Fruit fly (Drosophila melanogaster) ovary, adult (tissue): ENCODE results near the gene hng3.

ENCODE experiments used
- CG17801 ChIP-seq: fragments of 200-800 bp; optimal IDR thresholded peaks from 2 replicates; lab custom pipeline; 2019; ENCODE audit warnings: missing biosample characterization, mild to moderate bottlenecking, missing genetic modification characterization, moderate library complexity; ENCODE audit not compliant: partially characterized antibody

The hng3 gene

DNA sequence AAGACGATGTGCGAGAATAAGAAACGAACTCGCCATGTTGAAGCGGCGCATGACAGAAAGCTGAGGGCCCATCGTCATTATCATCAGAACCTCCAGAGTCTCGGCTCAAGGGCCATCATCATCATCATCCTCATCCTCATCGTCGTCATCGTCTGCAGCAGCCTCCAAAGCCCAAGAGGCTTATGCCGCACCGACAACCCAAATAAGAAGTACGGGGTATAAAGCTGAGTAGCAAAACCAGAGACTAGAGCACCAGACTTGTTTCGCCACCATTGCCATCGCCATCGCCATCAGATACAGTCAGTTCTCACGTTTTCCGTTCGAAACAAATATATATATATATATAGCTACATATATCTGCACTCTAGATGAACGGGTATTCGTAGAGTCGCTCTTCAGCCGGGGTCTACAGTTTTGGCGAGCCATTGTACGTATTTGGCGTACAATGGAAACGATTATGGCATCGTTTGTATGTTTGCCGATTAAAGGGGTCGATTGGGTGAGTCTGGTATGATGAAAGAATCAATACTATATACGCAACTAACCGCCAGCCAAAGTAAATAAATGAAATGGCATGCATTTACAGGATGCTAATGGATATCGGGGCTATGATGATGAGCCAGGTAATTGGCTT, 52.0 kb downstream of the hng3 start:
- TF ChIP-seq CG17801 (GFP tag; lab: Kevin White, UChicago) = no peak

DNA sequence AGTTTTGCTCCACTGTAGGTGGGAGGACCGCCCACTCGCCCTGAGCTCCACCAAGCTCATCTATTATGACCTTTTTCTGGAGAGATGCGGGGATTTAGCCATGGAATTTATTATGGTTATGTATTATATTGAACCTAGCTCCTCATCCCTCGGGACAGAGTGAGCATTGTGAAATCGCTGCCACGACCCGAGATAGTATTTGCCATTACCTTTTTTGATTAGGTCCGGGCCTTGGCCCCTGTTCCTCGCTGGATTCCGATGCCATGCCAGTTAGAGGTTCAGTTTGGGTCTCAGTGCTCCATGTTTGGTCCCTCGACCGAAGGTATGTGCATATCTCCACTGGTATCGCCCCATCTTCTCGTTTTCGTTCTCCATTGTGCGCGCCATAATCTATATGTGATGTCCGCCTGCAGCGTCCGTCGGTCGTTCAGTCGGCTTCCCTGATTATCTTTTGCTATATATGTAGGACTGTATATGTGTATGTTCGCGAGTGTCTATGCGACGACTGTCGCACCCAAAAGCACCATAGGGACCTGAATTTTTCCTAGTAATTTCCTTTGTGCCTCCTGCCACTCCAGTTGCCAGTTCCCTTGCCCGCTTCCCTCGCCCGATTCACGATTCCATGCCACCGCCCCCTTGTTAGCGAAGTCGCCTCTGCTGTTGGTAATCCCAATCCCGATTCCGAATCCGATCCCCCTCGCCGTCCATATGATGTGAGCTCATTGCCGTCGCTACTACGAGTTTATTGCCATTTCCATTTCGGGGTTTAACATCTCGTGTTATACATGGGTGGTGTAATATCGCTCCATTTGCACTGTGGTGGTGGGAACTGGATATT, 53.3 kb downstream of the hng3 start:
- TF ChIP-seq CG17801 (GFP tag; lab: Kevin White, UChicago) = no peak

DNA sequence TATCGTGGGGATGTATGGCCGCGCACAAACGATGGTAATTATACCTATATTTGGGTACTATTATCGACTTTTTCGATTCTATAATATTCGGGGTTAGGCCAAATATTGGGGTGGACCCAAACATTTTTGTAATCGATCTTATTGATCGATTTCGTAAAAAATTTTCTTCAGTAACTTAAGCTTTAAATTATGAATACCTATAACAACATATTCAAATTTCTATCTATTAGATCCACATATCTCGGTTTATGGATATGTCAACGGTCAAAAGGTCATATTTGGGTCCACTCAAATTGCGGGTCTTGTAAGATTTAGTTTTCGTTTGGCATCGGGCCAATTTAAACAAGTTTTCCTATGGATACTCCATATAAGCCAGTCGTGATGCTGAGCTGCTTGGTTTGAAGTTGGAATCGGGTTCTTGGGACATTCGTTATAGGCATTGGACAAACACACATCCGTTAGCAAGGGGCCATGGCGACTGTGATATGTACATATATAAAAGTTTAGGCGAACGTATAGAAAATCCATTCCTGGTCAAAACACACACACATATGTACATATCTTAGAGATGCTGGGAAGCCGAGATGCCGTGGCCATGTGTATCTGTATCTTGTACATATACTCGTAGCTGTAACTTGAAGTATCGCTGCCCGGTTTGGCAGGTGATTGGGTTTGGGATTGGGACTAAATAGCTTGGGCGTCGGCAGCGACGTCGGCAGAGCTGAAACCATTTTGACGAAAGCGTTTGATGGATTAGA, 55.0 kb downstream of the hng3 start:
- no peak for TF ChIP-seq CG17801 (GFP tag; lab: Kevin White, UChicago)

DNA sequence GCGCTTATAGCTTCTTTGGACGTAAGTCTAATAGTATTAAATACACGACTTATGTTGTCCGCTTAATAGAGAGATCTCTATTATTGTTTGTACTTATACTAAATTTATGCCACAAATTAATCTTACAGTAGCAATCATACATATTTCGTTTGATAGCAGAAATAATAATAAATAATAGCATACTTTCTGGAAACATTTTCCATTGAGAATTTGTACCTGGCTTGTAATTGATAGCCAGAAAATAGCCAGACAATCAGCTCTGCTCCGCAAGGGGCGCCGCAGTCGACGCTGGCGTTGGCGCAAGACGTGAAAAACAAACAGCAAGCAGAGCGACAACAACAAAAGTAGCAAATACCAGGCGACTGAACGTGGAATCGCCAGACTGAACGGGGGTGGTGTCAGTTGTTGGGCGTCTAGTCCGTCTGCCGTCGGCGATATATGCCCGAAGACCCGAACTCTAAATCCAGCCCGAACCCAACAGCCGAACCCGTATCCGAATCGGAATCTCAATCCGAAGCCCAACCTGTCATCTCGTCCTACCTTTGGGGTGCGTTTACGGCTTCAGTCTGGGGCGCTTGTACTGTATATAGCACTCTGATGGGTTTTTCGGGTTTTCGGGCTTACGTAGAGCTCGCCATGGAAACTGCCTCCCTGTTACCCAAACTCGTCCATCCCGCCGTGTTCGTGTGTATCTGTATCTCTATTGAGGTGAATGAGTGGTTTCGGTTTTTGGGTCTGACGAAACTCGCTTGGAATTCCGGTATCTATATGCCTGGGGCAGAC, 55.7 kb downstream of the hng3 start:
- TF ChIP-seq CG17801 (GFP tag; lab: Kevin White, UChicago) = no peak

dm6 chr3L:698748-699367, 56.4 kb downstream of the hng3 start, which contains the start of gene CG13894:
TSS of gene CG13894 (minus strand) at chr3L:699144.
- TF ChIP-seq CG17801 (GFP tag; lab: Kevin White, UChicago) = no peak

DNA sequence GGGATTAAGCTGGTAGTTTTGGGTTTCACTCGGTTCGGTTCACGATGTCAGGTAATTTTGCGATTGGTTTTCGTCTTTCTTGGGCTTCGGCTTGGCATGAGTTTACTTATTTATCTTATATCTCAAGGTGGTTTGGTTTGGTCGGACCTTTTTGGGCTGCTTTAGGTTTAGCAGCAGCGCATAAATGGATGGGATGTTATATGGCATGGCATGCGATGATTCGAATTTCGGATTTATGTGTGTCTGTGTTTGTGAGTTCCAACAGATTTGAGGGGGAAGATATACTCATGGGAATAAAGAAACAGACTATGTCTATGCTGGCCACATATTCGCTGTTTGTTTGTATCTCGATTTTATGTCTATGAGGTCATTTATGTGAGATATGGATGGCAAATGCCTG, 57.6 kb downstream of the hng3 start:
- no peak for TF ChIP-seq CG17801 (GFP tag; lab: Kevin White, UChicago)

DNA sequence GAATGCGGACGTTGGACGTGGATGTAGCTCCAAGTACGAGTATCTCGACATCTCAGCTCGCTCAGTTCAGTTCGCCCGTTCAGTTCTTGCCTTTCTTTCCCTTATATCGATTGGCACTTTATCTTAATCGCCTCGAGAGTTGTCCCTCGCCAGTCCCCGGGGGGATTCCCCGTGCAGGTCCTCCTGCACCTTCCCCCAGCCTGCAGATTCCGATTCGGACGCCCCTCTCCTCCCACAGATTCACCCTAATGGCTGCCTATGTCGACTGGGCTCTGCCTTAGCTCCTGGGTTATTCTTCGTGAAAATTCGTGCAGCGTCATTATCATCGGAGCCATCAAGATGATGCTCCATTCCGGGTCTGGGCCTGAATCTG, 58.2 kb downstream of the hng3 start:
- TF ChIP-seq CG17801 (GFP tag; lab: Kevin White, UChicago) = no peak

DNA sequence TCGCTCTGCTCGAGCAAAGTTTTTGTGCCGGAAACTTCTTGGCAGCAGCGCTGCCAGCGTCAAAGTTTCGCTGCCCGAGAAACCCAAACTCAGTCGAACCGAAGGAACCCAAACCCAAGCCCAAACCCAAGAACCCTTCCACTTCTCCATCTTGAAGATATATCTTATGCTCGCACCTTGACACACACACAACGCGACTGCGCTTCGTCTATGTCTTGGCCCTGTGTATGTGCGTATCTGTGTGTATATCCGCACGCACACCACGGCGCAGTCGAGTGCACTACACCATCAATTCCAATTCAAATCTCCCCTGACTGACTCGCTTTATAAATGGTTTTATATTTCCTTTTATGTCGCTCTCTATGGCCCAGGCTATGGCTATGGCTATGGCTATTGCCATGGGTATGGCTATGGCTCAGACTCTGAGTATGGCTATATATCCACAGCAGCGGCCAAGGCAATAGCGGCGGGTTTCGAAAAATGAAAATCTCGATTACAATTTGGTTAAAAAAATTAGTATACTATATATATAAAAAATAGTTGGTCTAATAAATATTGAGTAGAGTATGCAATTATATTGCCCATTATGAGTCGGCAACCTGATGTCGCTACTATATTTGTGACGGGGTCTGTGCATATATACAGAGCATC, 58.8 kb downstream of the hng3 start:
- TF ChIP-seq CG17801 (GFP tag; lab: Kevin White, UChicago) = no peak

dm6 chr3L:695510-695909, 59.8 kb downstream of the hng3 start:
- no peak for TF ChIP-seq CG17801 (GFP tag; lab: Kevin White, UChicago)

DNA sequence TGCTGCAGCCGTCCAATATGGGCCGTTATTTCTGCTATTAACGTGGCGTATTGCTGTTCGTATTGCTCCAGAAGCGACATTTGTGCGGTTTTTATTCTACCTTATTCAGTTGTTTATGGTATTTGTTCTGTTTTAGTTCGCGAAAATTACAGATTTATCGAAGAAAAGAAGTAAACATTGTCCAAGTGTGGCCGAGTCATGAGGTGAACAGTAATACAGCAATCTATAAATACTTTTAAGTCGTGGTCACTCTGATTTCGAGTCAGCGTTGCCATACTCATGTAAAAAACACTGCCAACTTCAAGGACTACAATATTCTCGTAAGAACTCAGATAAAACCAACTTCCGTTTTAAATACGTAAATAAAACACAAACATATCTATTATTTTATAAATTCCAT, 62.6 kb downstream of the hng3 start, which contains the start of gene Vti1a:
Gene Vti1a, minus strand, starts transcription at position 221 of the 400 bp plus-strand sequence.
- peak; percentile 32 for TF ChIP-seq CG17801 (GFP tag; lab: Kevin White, UChicago)

DNA sequence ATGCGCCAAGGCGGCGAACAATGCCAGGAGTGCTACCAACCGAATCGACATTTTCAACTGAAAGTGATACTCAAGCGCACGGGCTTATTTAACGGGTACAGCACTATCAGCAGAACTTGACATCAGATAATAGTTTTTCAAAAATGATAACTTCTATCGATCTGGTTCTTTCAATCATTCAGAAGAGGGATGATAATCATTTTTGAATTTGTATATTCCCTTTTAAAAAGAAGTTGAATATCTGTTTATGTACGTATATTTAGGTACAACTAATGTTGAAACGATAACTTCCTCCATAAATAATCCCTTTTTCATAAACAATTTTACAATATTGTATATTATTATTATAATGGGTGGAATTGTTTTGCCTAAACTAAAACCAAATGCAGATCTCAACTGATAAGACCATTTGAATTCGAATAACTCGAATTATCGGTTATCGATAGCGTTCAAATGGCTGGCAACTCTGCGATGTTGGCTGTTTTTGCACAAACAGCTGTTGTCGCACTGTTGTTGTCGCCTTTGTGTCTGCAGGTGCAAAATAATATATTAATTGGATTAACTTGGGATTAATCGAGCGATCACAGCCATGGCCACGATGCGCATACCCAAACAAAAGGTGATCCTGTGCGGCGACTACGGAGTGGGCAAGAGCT, 65.1 kb downstream of the hng3 start, which contains the start of the genes CG32483 and RabX6:
Gene CG32483, minus strand, starts transcription at position 51 of the 656 bp plus-strand sequence.
Gene RabX6, plus strand, starts transcription at position 487 of the 656 bp plus-strand sequence.
- TF ChIP-seq CG17801 (GFP tag; lab: Kevin White, UChicago) = no peak

dm6 chr3L:687858-688257, 67.4 kb downstream of the hng3 start, which contains the start of gene hiro:
TSS of gene hiro (minus strand) at chr3L:687958.
- TF ChIP-seq CG17801 (GFP tag; lab: Kevin White, UChicago) = no peak
